Fruit fly (Drosophila melanogaster) whole organism, embryonic: ENCODE data around the gene Cdc50.

Source experiments
- CG16779 ChIP-seq: fragments of 200-800 bp; sonication (Bioruptor generic); IDR thresholded peaks from 2 replicates; pipeline ENCODE4 v1.3.6; 2022; ENCODE audit warnings: missing biosample characterization, missing genetic modification characterization
- Dll ChIP-seq: fragments of 200-800 bp; sonication (Bioruptor generic); IDR thresholded peaks from 4 replicates; pipeline ENCODE4 v1.3.6; 2022; ENCODE audit warnings: missing biosample characterization, missing genetic modification characterization; ENCODE audit not compliant: partially characterized antibody
- Sin3A ChIP-seq: fragments of >200 bp; optimal IDR thresholded peaks from 2 replicates; lab custom pipeline; 2018
- psq ChIP-seq: fragments of 200-800 bp; sonication (Bioruptor generic); optimal IDR thresholded peaks from 2 replicates; lab custom pipeline; 2017; ENCODE audit warnings: missing biosample characterization, missing genetic modification characterization

DNA sequence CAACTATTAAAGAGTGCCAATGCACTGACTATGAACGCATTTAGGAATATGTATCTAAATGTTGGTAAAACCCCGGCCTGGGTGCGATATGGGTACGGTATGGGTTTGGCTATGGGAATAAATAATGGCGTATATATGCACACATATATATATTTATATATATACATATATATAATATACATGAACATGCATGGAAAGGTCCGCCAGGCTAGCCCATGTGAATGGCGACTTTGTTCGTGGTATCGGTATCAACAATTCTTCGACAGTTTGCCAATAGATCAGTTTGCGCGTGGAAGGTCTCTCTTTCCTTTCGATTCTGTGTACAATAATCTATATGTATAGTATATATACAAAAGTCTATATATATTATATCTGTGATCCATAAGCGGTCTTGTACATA is 35.9 kb downstream of the Cdc50 start, which contains the start of gene CG4301:
- no peak for TF ChIP-seq Dll
- TF ChIP-seq Sin3A, result no peak
- no peak for TF ChIP-seq psq (GFP tag; lab: Kevin White, UChicago)
- TF ChIP-seq CG16779 (GFP tag; lab: Robert Waterston, UW), result no peak
